Fruit fly (Drosophila melanogaster): ENCODE results near the gene Rpp14b.

The Rpp14b gene

dm6 chr3R:30014977-30015514 is 40.7 kb upstream of the Rpp14b start, which contains the start of gene CG7920 (continued):
- TF ChIP-seq achi (GFP tag; optimal IDR thresholded peaks at IDR 0.05) (no peak), CG6792 (GFP tag; optimal IDR thresholded peaks at IDR 0.05) (peak; percentile 16), spab (GFP tag; optimal IDR thresholded peaks at IDR 0.05) (no peak), CG10669 (GFP tag; optimal IDR thresholded peaks at IDR 0.05) (no peak), CG6276 (GFP tag; optimal IDR thresholded peaks at IDR 0.05) (peak; percentile 44), Lpt (GFP tag; optimal IDR thresholded peaks at IDR 0.05) (no peak), CG3919 (GFP tag; optimal IDR thresholded peaks at IDR 0.05) (peak; percentile 65), Sox15 (GFP tag; optimal IDR thresholded peaks at IDR 0.05) (no peak), dsx (GFP tag; optimal IDR thresholded peaks at IDR 0.05; ENCODE audit: poor library complexity, severe bottlenecking) (peak; percentile 42), CG15336 (GFP tag; IDR thresholded peaks at IDR 0.05) (peak; percentile 46; the same call in 1 of the 2 replicates), Eip78C (GFP tag) (peak; percentile 75), pdm3 (GFP tag; optimal IDR thresholded peaks at IDR 0.05) (no peak), CG11762 (GFP tag; optimal IDR thresholded peaks at IDR 0.05; ENCODE audit: insufficient read depth) (no peak), Met (GFP tag; optimal IDR thresholded peaks at IDR 0.05) (no peak), dac (GFP tag; optimal IDR thresholded peaks at IDR 0.05) (no peak), CG34406 (GFP tag; optimal IDR thresholded peaks at IDR 0.05) (peak; percentile 7), Sox14 (GFP tag; optimal IDR thresholded peaks at IDR 0.05) (no peak)

- no peak for TF ChIP-seq Eip93F (GFP tag; optimal IDR thresholded peaks at IDR 0.05)
- no peak for TF ChIP-seq salr (GFP tag; optimal IDR thresholded peaks at IDR 0.05)
- TF ChIP-seq CG6854 (GFP tag; optimal IDR thresholded peaks at IDR 0.05): no peak
- peak; percentile 72 for TF ChIP-seq CG15336 (GFP tag; IDR thresholded peaks at IDR 0.05)
- TF ChIP-seq vri (GFP tag; optimal IDR thresholded peaks at IDR 0.05): no peak
- peak; percentile 62 for TF ChIP-seq CG32006 (GFP tag; optimal IDR thresholded peaks at IDR 0.05)
- no peak for TF ChIP-seq Blimp-1 (GFP tag; optimal IDR thresholded peaks at IDR 0.05)
- TF ChIP-seq CG6792 (GFP tag; optimal IDR thresholded peaks at IDR 0.05): peak; percentile 24
- no peak for TF ChIP-seq spab (GFP tag; optimal IDR thresholded peaks at IDR 0.05)
- TF ChIP-seq Smox (GFP tag; optimal IDR thresholded peaks at IDR 0.05): peak; percentile 14
- peak; percentile 69 for TF ChIP-seq Eip78C (GFP tag)
- TF ChIP-seq esn (GFP tag; optimal IDR thresholded peaks at IDR 0.05): peak; percentile 18
- peak; percentile 12; the same call in 1 of the 2 replicates for TF ChIP-seq CG11294 (GFP tag; IDR thresholded peaks at IDR 0.05)
- peak; percentile 12 for TF ChIP-seq topi (GFP tag; optimal IDR thresholded peaks at IDR 0.05)
- TF ChIP-seq ss (GFP tag; optimal IDR thresholded peaks at IDR 0.05): peak in 1 of 2 experiments; percentile 18
- TF ChIP-seq acj6 (GFP tag; optimal IDR thresholded peaks at IDR 0.05): peak; percentile 9
- TF ChIP-seq CG8119 (GFP tag; IDR thresholded peaks at IDR 0.05): peak; percentile 52
- no peak for TF ChIP-seq CG7368 (GFP tag; optimal IDR thresholded peaks at IDR 0.05)
- TF ChIP-seq Ets96B (tag; optimal IDR thresholded peaks at IDR 0.05): no peak
- TF ChIP-seq Gug (GFP tag; IDR thresholded peaks at IDR 0.05): peak; percentile 50; the same call in 1 of the 2 replicates
- TF ChIP-seq OdsH (GFP tag; optimal IDR thresholded peaks at IDR 0.05): no peak
- no peak for TF ChIP-seq Ets21C (GFP tag; optimal IDR thresholded peaks at IDR 0.05)
- peak; percentile 33 for TF ChIP-seq net (GFP tag; optimal IDR thresholded peaks at IDR 0.05)
- no peak for TF ChIP-seq pdm3 (GFP tag; optimal IDR thresholded peaks at IDR 0.05)
- TF ChIP-seq CG4318 (GFP tag; optimal IDR thresholded peaks at IDR 0.05): no peak
- no peak for TF ChIP-seq Sox15 (GFP tag; optimal IDR thresholded peaks at IDR 0.05)
- peak; percentile 23 for TF ChIP-seq CG3032 (tag; optimal IDR thresholded peaks at IDR 0.05)
- TF ChIP-seq eg (GFP tag; IDR thresholded peaks at IDR 0.05): peak; percentile 86
- TF ChIP-seq CG3919 (GFP tag; optimal IDR thresholded peaks at IDR 0.05): peak; percentile 31
- TF ChIP-seq Lpt (GFP tag; optimal IDR thresholded peaks at IDR 0.05): no peak
- TF ChIP-seq CG10669 (GFP tag; optimal IDR thresholded peaks at IDR 0.05): peak; percentile 9
- TF ChIP-seq CG11762 (GFP tag; optimal IDR thresholded peaks at IDR 0.05; ENCODE audit: insufficient read depth): no peak
- TF ChIP-seq CG31627 (GFP tag; optimal IDR thresholded peaks at IDR 0.05): no peak
- peak; percentile 11 for TF ChIP-seq lz (GFP tag; optimal IDR thresholded peaks at IDR 0.05)
- TF ChIP-seq Sox102F (GFP tag; optimal IDR thresholded peaks at IDR 0.05): peak; percentile 24
- TF ChIP-seq Hr38 (GFP tag; optimal IDR thresholded peaks at IDR 0.05): no peak
- TF ChIP-seq CG34406 (GFP tag; optimal IDR thresholded peaks at IDR 0.05): peak; percentile 17
- TF ChIP-seq CG6276 (GFP tag; optimal IDR thresholded peaks at IDR 0.05): peak; percentile 56
- peak; percentile 7 for TF ChIP-seq Sox14 (GFP tag; optimal IDR thresholded peaks at IDR 0.05)
- no peak for TF ChIP-seq CG8319 (GFP tag; optimal IDR thresholded peaks at IDR 0.05)
- peak; percentile 31 for TF ChIP-seq Met (GFP tag; optimal IDR thresholded peaks at IDR 0.05)
- TF ChIP-seq dsx (GFP tag; optimal IDR thresholded peaks at IDR 0.05; ENCODE audit: poor library complexity, severe bottlenecking): no peak
- TF ChIP-seq cyc (GFP tag; optimal IDR thresholded peaks at IDR 0.05): peak; percentile 5
- peak; percentile 12 for TF ChIP-seq CG10631 (GFP tag; optimal IDR thresholded peaks at IDR 0.05)
- peak; percentile 1 for TF ChIP-seq achi (GFP tag; optimal IDR thresholded peaks at IDR 0.05)
These were observed 34.7 kb upstream of the Rpp14b start for dm6 chr3R:30021009-30021408.

All from whole organism, prepupa.